Worm (Caenorhabditis elegans) whole organism, L4 larva: ENCODE data around the gene Y116A8C.25.

Source experiments
- F49E8.2 ChIP-seq: sonication (generic microtip); optimal IDR thresholded peaks from 2 replicates; lab custom pipeline; 2016; ENCODE audit warnings: missing compliant biosample characterization, mild to moderate bottlenecking, missing genetic modification characterization, borderline replicate concordance
- nhr-10 ChIP-seq: fragments of 150-350 bp; optimal IDR thresholded peaks from 2 replicates; lab custom pipeline; 2014; ENCODE audit warnings: missing biosample characterization, missing genetic modification characterization
- nhr-11 ChIP-seq: fragments of 150-350 bp; optimal IDR thresholded peaks from 2 replicates; lab custom pipeline; 2014; ENCODE audit warnings: missing biosample characterization, missing genetic modification characterization
- snpc-1.2 ChIP-seq: fragments of 200-800 bp; sonication (Bioruptor generic); IDR thresholded peaks from 2 replicates; pipeline ENCODE4 v1.3.6; 2022; ENCODE audit warnings: missing genetic modification reagents, missing genetic modification characterization, missing compliant biosample characterization
- unc-62 ChIP-seq, 3 experiments: fragments of 150-350 bp in 1 of 3; sonication (generic microtip); optimal IDR thresholded peaks in 2 of 3; peaks in 1 of 3; 1 replicate in 1 of 3; 2 replicates in 2 of 3; lab custom pipeline; 2014 to 2017; ENCODE audit warnings: missing biosample characterization in 3 of 3, missing genetic modification characterization in 3 of 3, missing genetic modification reagents in 3 of 3, missing genotype in 1 of 3

- TF ChIP-seq nhr-10 (tag; lab: Kevin White, UChicago): no peak
- TF ChIP-seq unc-62 (GFP tag; optimal IDR thresholded peaks at IDR 0.05 in 1 of 2; lab: Kevin White, UChicago): peak in 1 of 2 experiments; percentile 94
- no peak for TF ChIP-seq unc-62 (tag; optimal IDR thresholded peaks at IDR 0.05; lab: Kevin White, UChicago)
- TF ChIP-seq F49E8.2 (tag; lab: Kevin White, UChicago): no peak
- no peak for TF ChIP-seq snpc-1.2 (GFP tag; lab: Robert Waterston, UW)
- TF ChIP-seq nhr-11: no peak
These were observed 42.7 kb upstream of the Y116A8C.25 start for ce11 chrIV:17121058-17121773.
